Fruit fly (Drosophila melanogaster) Kc167 (cell line): ENCODE data around the gene dpr3.

ENCODE experiments used
- Myc ChIP-seq: fragments of >200 bp; optimal IDR thresholded peaks from 2 replicates; lab custom pipeline; 2017; ENCODE audit warnings: missing external identifiers
- Sin3A ChIP-seq: fragments of >200 bp; optimal IDR thresholded peaks from 2 replicates; lab custom pipeline; 2018; ENCODE audit warnings: missing external identifiers
- h ChIP-seq: fragments of >200 bp; optimal IDR thresholded peaks from 3 replicates; lab custom pipeline; 2018; ENCODE audit warnings: missing external identifiers
- insv ChIP-seq: fragments of >200 bp; optimal IDR thresholded peaks from 3 replicates; lab custom pipeline; 2018; ENCODE audit warnings: missing external identifiers
- psq ChIP-seq: fragments of >200 bp; optimal IDR thresholded peaks from 2 replicates; lab custom pipeline; 2017; ENCODE audit warnings: missing external identifiers
- ttk ChIP-seq: sonication (Bioruptor generic); optimal IDR thresholded peaks from 2 replicates; lab custom pipeline; 2017; ENCODE audit warnings: missing external identifiers

Gene dpr3

DNA sequence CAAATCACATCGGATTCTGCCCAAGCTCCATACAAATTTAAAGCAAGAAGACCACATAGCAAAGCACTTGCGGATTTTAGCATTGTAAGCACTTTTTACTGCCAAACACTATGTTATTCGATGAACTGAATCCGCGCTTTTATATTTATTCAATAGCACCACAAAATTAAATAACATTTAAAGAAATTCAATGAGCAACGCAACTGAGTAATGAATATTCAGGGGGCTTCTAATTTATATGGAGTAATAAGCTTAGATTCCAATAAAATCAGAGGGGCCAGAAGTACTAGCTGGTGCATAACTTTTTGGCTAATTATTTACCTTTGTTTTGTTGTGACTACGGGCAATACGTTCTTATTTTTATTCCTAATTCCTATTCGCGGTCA lies 72.5 kb downstream of the dpr3 start, which contains the start of gene lectin-22C:
lectin-22C (minus strand) TSS at position 101 of the 386 bp plus-strand sequence.
- TF ChIP-seq ttk (lab: Kevin White, UChicago) (no peak), psq (lab: Kevin White, UChicago) (no peak), Sin3A (lab: Kevin White, UChicago) (no peak), h (lab: Kevin White, UChicago) (no peak), Myc (lab: Kevin White, UChicago) (no peak)

DNA sequence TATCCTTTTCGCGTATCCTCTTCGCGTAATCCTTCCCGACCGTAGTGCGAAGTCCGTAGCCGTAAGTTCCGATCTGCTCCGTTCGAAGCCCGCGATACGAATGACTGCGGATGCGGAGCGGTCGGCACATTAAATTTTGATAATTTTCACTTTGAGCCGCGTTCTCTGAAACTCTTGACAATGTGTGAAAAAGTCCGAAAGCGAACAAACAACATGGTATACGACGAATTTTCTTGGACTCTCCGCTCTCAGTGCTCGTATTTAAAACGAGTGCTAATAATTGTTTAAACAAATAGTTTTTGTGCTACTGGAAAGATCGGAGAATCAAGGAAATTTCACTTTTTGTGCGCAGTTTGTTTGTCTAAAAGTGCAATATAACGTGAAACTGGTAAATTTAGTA lies 73.7 kb downstream of the dpr3 start, which contains the start of gene CG42296:
CG42296 (minus strand) TSS at position 101 of the 400 bp plus-strand sequence.
- TF ChIP-seq insv (lab: Kevin White, UChicago) (no peak), Myc (lab: Kevin White, UChicago) (no peak), ttk (lab: Kevin White, UChicago) (no peak), h (lab: Kevin White, UChicago) (no peak), psq (lab: Kevin White, UChicago) (no peak), Sin3A (lab: Kevin White, UChicago) (no peak)

DNA sequence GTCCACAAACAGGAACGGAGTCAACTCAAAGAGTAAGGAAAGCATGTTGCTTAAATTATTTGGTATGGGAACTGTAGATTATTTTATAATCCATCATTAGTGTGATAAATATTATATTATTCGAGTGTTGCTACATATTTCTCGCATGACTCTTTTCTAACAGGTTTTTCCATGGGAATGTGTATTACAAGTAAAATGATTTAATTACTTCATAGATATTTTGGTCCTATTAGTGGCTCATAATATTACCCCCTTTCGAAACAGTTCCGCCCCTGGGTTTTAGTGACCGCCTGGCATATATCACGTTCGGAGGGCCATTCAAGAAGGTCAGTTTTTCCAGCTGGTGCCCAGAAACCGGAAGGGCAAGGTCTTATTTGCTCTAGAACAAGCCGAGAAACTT lies 77.6 kb downstream of the dpr3 start:
- TF ChIP-seq Sin3A (lab: Kevin White, UChicago) (no peak), ttk (lab: Kevin White, UChicago) (no peak), insv (lab: Kevin White, UChicago) (no peak), h (lab: Kevin White, UChicago) (no peak), psq (lab: Kevin White, UChicago) (no peak), Myc (lab: Kevin White, UChicago) (no peak)

DNA sequence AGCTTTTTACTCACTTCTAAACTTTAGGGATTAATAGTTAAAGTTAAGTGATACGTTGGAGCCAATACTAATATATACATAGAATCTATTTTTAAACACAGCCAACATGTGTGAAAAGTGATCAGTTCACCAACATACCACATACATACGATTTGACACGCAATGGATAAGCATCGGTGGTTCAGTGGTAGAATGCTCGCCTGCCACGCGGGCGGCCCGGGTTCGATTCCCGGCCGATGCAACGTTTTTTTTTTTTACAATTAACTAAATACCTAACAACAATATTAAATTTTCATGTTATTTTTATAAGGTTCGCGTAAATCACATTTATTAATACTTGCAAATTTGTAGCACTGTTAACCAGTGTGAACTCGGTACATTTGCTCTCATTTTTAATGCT lies 78.2 kb downstream of the dpr3 start:
- no peak for TF ChIP-seq Sin3A (lab: Kevin White, UChicago)
- TF ChIP-seq Myc (lab: Kevin White, UChicago): no peak
- TF ChIP-seq insv (lab: Kevin White, UChicago): no peak
- no peak for TF ChIP-seq ttk (lab: Kevin White, UChicago)
- TF ChIP-seq h (lab: Kevin White, UChicago): no peak
- no peak for TF ChIP-seq psq (lab: Kevin White, UChicago)

DNA sequence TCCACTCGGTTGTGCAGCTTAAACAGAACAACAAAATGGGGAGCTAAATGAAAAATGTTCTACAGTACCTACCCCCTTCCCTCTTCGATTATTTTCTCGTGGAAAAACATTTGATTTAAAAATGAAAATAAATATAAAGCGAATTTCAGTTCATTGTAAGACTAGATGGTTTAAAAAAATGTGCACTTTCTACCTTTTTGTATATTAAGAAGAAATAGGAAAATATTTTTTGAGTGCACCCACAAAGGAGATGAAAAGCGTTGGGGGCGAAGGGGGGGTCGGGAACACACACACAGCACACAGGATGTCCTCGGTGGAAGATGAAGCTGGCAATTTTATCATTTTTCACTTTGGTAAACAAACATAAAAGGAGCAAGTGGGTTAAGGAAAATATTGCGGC lies 86.9 kb downstream of the dpr3 start:
- TF ChIP-seq Myc (lab: Kevin White, UChicago) (no peak), h (lab: Kevin White, UChicago) (no peak), psq (lab: Kevin White, UChicago) (no peak), ttk (lab: Kevin White, UChicago) (no peak), Sin3A (lab: Kevin White, UChicago) (no peak), insv (lab: Kevin White, UChicago) (no peak)

DNA sequence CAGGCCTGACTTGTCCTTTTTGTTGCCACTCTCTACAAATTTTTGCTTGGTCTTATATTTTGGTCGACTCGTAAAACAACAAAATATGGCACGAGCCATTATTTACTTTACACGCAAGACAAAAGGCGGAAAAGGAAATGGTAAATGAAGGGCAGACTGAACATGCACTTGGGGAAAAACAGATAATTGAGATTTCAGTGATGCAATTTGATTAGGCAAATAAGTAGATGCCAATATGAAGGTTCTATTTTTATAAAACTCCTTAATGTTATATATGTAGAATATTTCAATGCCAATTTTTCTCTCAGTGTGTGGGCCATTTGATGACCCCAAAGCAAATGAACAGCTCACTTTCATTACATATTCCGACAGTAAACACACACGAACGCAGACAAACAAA lies 94.5 kb downstream of the dpr3 start:
- TF ChIP-seq Sin3A (lab: Kevin White, UChicago) (no peak), psq (lab: Kevin White, UChicago) (no peak), insv (lab: Kevin White, UChicago) (no peak), h (lab: Kevin White, UChicago) (no peak)

DNA sequence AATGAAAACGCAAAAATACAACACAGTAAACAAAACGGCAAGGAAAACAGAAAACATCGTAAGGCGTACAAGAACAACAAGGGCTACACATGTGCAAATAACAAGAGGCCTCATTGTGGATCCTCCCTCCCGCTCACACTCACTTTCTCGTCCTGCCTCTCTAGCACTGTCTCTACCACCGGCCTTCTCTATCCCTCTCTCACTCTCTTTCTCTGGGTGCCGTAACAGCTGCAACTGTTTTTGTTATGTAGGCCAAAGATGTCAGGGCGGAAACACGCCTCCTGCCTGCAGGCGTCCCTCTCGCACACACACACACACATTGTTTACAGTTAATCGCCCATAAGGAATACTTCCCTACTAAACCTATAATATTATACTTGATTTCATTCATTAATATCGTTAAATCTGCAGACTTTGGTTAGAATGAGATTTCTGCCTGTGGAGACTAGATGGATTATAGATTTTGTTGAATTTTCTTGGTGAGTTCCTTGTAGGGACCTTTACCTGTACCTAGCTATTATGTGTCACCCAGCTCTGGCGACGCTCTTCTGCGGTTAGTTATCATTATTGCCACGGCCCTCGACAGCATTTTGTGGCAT lies 95.7 kb downstream of the dpr3 start:
- TF ChIP-seq Myc (lab: Kevin White, UChicago) (no peak), Sin3A (lab: Kevin White, UChicago) (no peak), insv (lab: Kevin White, UChicago) (no peak), psq (lab: Kevin White, UChicago) (no peak), ttk (lab: Kevin White, UChicago) (no peak), h (lab: Kevin White, UChicago) (no peak)

DNA sequence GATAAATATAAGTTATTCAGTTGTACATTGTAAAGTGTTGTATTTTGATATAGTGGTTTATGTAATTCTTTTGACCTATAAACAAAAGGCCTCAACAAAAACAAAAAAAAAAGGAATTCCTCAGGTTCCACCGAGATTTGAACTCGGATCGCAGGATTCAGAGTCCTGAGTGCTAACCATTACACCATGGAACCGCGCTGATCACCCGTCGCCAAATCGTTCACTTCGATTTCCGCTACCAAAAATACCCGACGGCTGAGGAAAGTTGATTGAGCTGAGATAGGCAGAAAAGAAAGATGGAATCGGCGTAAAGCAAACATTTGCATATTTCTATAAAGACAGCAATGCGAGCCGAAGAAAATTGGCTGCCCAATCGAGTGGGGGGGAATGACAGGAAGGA lies 96.6 kb downstream of the dpr3 start:
- no peak for TF ChIP-seq ttk (lab: Kevin White, UChicago)

DNA sequence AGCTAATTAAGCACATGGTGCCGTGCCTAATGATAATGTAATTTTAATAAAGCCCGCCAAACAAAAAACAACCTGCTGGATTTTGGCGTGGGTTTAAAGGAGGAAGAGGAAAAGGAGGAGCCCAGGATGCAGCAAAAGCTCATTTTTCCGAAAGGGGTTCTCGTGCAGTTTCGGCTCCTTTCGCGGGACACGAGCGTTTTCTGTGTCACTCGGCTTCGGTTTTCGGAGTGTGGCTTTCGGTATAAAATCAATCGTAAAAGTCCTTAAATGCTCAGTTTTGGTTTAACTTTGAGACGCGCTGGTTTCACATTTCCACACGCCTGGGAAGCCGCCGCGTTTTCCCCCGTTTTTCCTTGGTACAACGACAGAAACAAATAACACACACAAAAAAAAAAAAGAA lies 98.2 kb downstream of the dpr3 start:
- TF ChIP-seq Myc (lab: Kevin White, UChicago) (no peak), h (lab: Kevin White, UChicago) (no peak), psq (lab: Kevin White, UChicago) (no peak), ttk (lab: Kevin White, UChicago) (no peak), insv (lab: Kevin White, UChicago) (no peak), Sin3A (lab: Kevin White, UChicago) (no peak)

DNA sequence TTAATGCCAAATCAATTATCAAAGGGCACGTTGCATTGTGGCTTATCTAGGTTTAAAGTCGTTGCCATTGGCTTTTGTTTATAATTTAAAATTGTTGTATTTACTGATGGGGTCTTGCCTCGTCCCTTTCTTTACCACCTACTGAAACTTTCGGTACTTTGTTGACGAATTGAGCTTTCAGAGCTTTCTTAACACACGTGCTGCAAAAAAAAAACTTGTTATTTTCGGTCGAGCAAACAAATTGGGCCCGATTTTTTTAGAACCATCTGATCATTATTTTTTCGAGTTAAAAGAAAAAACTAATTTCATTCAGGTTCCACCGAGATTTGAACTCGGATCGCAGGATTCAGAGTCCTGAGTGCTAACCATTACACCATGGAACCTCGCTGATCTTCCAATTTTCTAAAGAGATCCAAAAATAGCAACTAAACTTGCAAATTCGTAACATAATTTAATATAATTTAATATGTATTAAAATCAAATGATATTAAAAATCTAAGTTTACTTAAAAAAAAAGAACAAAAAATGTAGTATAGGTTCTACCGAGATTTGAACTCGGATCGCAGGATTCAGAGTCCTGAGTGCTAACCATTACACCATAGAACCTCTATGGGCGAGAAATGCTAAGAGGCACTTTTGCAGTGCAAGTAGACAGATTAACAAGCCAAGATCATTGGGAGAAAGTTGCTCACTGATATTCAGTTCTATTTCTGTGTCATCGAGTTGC lies 99.2 kb downstream of the dpr3 start:
- TF ChIP-seq h (lab: Kevin White, UChicago) (no peak), Sin3A (lab: Kevin White, UChicago) (no peak), insv (lab: Kevin White, UChicago) (no peak), ttk (lab: Kevin White, UChicago) (no peak), Myc (lab: Kevin White, UChicago) (no peak), psq (lab: Kevin White, UChicago) (no peak)

DNA sequence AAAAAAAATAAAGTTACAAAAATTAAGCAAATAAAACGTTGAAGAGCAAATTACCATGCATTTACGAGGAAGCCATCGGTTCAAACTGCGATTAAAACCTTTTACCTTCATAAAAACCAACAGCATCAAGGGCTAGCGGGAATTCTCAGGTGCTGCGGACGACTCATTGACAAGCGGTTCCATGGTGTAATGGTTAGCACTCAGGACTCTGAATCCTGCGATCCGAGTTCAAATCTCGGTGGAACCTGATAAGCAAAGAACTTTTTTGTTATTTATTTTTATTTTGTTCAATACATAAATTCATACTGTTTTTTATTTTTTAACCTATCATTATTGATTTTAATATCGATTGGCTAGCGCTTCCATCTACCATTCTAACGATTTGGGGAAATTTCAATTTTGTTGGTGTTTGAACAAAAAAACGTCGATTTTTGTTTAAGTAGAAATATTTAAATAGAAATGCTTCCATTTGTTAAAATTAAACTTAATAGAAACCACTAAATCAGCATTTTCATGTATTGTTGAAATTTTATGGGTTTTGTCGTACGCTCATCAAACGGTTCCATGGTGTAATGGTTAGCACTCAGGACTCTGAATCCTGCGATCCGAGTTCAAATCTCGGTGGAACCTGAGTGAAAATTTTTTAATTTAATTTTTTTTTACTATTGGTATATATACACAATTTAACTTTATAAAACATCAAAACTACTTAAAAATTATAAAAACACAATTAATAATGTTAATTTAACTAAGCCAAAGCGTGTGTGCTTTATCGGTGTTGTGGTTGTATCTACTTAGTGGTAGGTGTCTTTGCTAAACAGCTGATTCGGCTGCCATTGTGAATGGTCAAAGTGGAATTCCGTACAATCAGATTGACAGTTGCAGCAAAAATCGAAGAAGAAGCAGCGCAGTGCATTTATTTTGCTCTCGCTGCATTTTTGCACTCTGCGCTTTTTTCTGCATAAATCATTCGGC lies 100.4 kb downstream of the dpr3 start, which contains the start of gene CG4238:
CG4238 (plus strand) TSS at position 880 of the 975 bp plus-strand sequence.
- TF ChIP-seq Sin3A (lab: Kevin White, UChicago) (no peak), psq (lab: Kevin White, UChicago) (no peak), Myc (lab: Kevin White, UChicago) (no peak), insv (lab: Kevin White, UChicago) (no peak), ttk (lab: Kevin White, UChicago) (no peak), h (lab: Kevin White, UChicago) (no peak)
